Worm (Caenorhabditis elegans): ENCODE measurements around the gene F35B3.7.

Gene F35B3.7

ce11 chrX:17054121-17054520 lies 11.2 kb upstream of the F35B3.7 start (continued):
- TF ChIP-seq sup-37 (GFP tag; optimal IDR thresholded peaks at IDR 0.05), result no peak
- no peak for TF ChIP-seq rnt-1 (tag; optimal IDR thresholded peaks at IDR 0.05)
- TF ChIP-seq hlh-17 (GFP tag; optimal IDR thresholded peaks at IDR 0.05; ENCODE audit: borderline replicate concordance), result no peak
- peak in 1 of 2 experiments; percentile 0 for TF ChIP-seq lsy-2 (tag; optimal IDR thresholded peaks at IDR 0.05)
- TF ChIP-seq C16A3.4 (tag; optimal IDR thresholded peaks at IDR 0.05), result no peak
- peak; percentile 18 for TF ChIP-seq snu-23 (GFP tag; optimal IDR thresholded peaks at IDR 0.05)
- TF ChIP-seq unc-98 (GFP tag; IDR thresholded peaks at IDR 0.05), result no peak
- no peak for TF ChIP-seq nhr-12 (tag; optimal IDR thresholded peaks at IDR 0.05)
- no peak for TF ChIP-seq fkh-8 (tag; optimal IDR thresholded peaks at IDR 0.05)
- peak; percentile 7 for TF ChIP-seq tbx-2 (tag; optimal IDR thresholded peaks at IDR 0.05)
- peak; percentile 55 for TF ChIP-seq nhr-71 (tag; optimal IDR thresholded peaks at IDR 0.05)
- no peak for TF ChIP-seq nhr-77 (tag; optimal IDR thresholded peaks at IDR 0.05)
- no peak for TF ChIP-seq nhr-84 (tag; optimal IDR thresholded peaks at IDR 0.05)
- TF ChIP-seq efl-3 (GFP tag; optimal IDR thresholded peaks at IDR 0.05), result no peak
- no peak for TF ChIP-seq egl-27 (tag; optimal IDR thresholded peaks at IDR 0.05)
- no peak for TF ChIP-seq unc-86 (tag; optimal IDR thresholded peaks at IDR 0.05)
- peak; percentile 50 for TF ChIP-seq lin-14 (GFP tag; optimal IDR thresholded peaks at IDR 0.05)
- no peak for TF ChIP-seq unc-30 (tag; optimal IDR thresholded peaks at IDR 0.05)
- peak; percentile 46 for TF ChIP-seq nhr-20 (tag; optimal IDR thresholded peaks at IDR 0.05)
- TF ChIP-seq nhr-28 (tag; optimal IDR thresholded peaks at IDR 0.05), result no peak
- TF ChIP-seq nhr-90 (tag; optimal IDR thresholded peaks at IDR 0.05; ENCODE audit: poor library complexity), result peak; percentile 43
- TF ChIP-seq unc-130 (tag; optimal IDR thresholded peaks at IDR 0.05), result no peak
- no peak for TF ChIP-seq irx-1 (tag; optimal IDR thresholded peaks at IDR 0.05)
- TF ChIP-seq sptf-1 (tag; optimal IDR thresholded peaks at IDR 0.05), result no peak
- no peak for TF ChIP-seq unc-62 (GFP tag; optimal IDR thresholded peaks at IDR 0.05)
- TF ChIP-seq nhr-47 (tag; optimal IDR thresholded peaks at IDR 0.05), result no peak
- TF ChIP-seq pqm-1 (tag; optimal IDR thresholded peaks at IDR 0.05), result no peak
- no peak for TF ChIP-seq xbp-1 (tag; optimal IDR thresholded peaks at IDR 0.05)
- TF ChIP-seq nhr-19 (GFP tag; conservative IDR thresholded peaks at IDR 0.05), result 0 out of 2 replicates have a peak, but pooled peaks have one; percentile 14
- TF ChIP-seq ama-1 (optimal IDR thresholded peaks at IDR 0.05), result no peak
- no peak for TF ChIP-seq mef-2 (tag; optimal IDR thresholded peaks at IDR 0.05)
- TF ChIP-seq hpl-2 (GFP tag; optimal IDR thresholded peaks at IDR 0.05), result no peak
- no peak for TF ChIP-seq lin-15B (tag; optimal IDR thresholded peaks at IDR 0.05)
- TF ChIP-seq C34B4.2 (tag; optimal IDR thresholded peaks at IDR 0.05), result no peak
- TF ChIP-seq ceh-8 (GFP tag; optimal IDR thresholded peaks at IDR 0.05), result no peak
- TF ChIP-seq mab-9 (GFP tag; IDR thresholded peaks at IDR 0.05), result no peak
- TF ChIP-seq blmp-1 (tag; optimal IDR thresholded peaks at IDR 0.05), result peak; percentile 88
- no peak for TF ChIP-seq snpc-4 (tag; optimal IDR thresholded peaks at IDR 0.05)
- no peak for TF ChIP-seq skn-1 (tag; optimal IDR thresholded peaks at IDR 0.05)

- no peak for TF ChIP-seq C34B4.2 (tag; optimal IDR thresholded peaks at IDR 0.05)
- no peak for TF ChIP-seq mab-9 (GFP tag; IDR thresholded peaks at IDR 0.05)
Observed at ce11 chrX:17045529-17045928, 2.7 kb upstream of the F35B3.7 start, which contains the start of gene C30G4.2. Gene C30G4.2 (minus strand): TSS chrX:17045629.

ce11 chrX:17041571-17041970 lies 1.3 kb downstream of the F35B3.7 start:
- peak; percentile 5 for TF ChIP-seq rnt-1 (tag; optimal IDR thresholded peaks at IDR 0.05)
- no peak for TF ChIP-seq unc-130 (tag; optimal IDR thresholded peaks at IDR 0.05)

- TF ChIP-seq hlh-17 (GFP tag; optimal IDR thresholded peaks at IDR 0.05; ENCODE audit: borderline replicate concordance) (no peak), elt-3 (tag; optimal IDR thresholded peaks at IDR 0.05) (peak in 1 of 6 experiments; percentile 14), blmp-1 (tag; optimal IDR thresholded peaks at IDR 0.05) (peak; percentile 92), lin-14 (GFP tag; optimal IDR thresholded peaks at IDR 0.05) (peak; percentile 5)
Observed at ce11 chrX:17038616-17039015, 4.3 kb downstream of the F35B3.7 start.

All from whole organism, L1 larva.